Fruit fly (Drosophila melanogaster) whole organism, embryonic: ENCODE measurements around the gene Cyp303a1.
A peak's percentile ranks its signal among the peaks of the same experiment; 100 is the strongest.

Source experiments
- Bgb ChIP-seq: fragments of 200-800 bp; sonication (Bioruptor generic); IDR thresholded peaks from 2 replicates; pipeline ENCODE4 v1.3.6; 2022; ENCODE audit warnings: missing biosample characterization, missing genetic modification characterization; ENCODE audit not compliant: partially characterized antibody
- CG10209 ChIP-seq: fragments of 200-800 bp; sonication (Bioruptor generic); optimal IDR thresholded peaks from 3 replicates; lab custom pipeline; 2017; ENCODE audit warnings: missing biosample characterization, mild to moderate bottlenecking, missing genetic modification characterization, missing genetic modification reagents
- CG10431 ChIP-seq: fragments of 200-800 bp; sonication (Bioruptor generic); optimal IDR thresholded peaks from 3 replicates; lab custom pipeline; 2018; ENCODE audit warnings: missing biosample characterization, mild to moderate bottlenecking, missing genetic modification characterization
- CG11398 ChIP-seq: fragments of 200-800 bp; sonication (Bioruptor generic); optimal IDR thresholded peaks from 2 replicates; lab custom pipeline; 2016; ENCODE audit warnings: missing biosample characterization, missing genetic modification characterization
- CG11560 ChIP-seq: fragments of 200-800 bp; sonication (Bioruptor generic); IDR thresholded peaks from 3 replicates; pipeline ENCODE4 v1.3.6; 2022; ENCODE audit warnings: missing biosample characterization, missing genetic modification characterization
- CG12299 ChIP-seq: fragments of 200-800 bp; sonication (Bioruptor generic); optimal IDR thresholded peaks from 2 replicates; lab custom pipeline; 2018; ENCODE audit warnings: missing biosample characterization, mild to moderate bottlenecking, missing genetic modification characterization
- CG1233 ChIP-seq: fragments of 200-800 bp; sonication (Bioruptor generic); optimal IDR thresholded peaks from 4 replicates; lab custom pipeline; 2018; ENCODE audit warnings: missing biosample characterization, mild to moderate bottlenecking, missing genetic modification characterization
- CG13296 ChIP-seq: fragments of 200-800 bp; sonication (Bioruptor generic); optimal IDR thresholded peaks from 3 replicates; lab custom pipeline; 2018; ENCODE audit warnings: missing biosample characterization, mild to moderate bottlenecking, missing genetic modification characterization
- CG14860 ChIP-seq: fragments of 200-800 bp; sonication (Bioruptor generic); IDR thresholded peaks from 3 replicates; pipeline ENCODE4 v1.3.6; 2022; ENCODE audit warnings: missing biosample characterization, missing genetic modification characterization; ENCODE audit not compliant: partially characterized antibody
- CG15011 ChIP-seq: fragments of 200-800 bp; sonication (Bioruptor generic); optimal IDR thresholded peaks from 3 replicates; lab custom pipeline; 2018; ENCODE audit warnings: missing biosample characterization, mild to moderate bottlenecking, missing genetic modification characterization
- CG17186 ChIP-seq: fragments of 200-800 bp; sonication (Bioruptor generic); optimal IDR thresholded peaks from 3 replicates; lab custom pipeline; 2017; ENCODE audit warnings: missing biosample characterization, missing genetic modification reagents, missing genetic modification characterization
- CG1832 ChIP-seq: fragments of 200-800 bp; sonication (Bioruptor generic); optimal IDR thresholded peaks from 2 replicates; lab custom pipeline; 2017; ENCODE audit warnings: missing biosample characterization, mild to moderate bottlenecking, missing genetic modification characterization, inconsistent platforms
- CG2129 ChIP-seq: fragments of 200-800 bp; sonication (Bioruptor generic); IDR thresholded peaks from 2 replicates; pipeline ENCODE4 v1.3.6; 2022; ENCODE audit warnings: missing biosample characterization, missing genetic modification characterization; ENCODE audit not compliant: partially characterized antibody
- CG31388 ChIP-seq: fragments of 200-800 bp; sonication (Bioruptor generic); optimal IDR thresholded peaks from 2 replicates; lab custom pipeline; 2016; ENCODE audit warnings: missing biosample characterization, missing genetic modification characterization
- CG4360 ChIP-seq: fragments of 200-800 bp; sonication (Bioruptor generic); IDR thresholded peaks from 2 replicates; pipeline ENCODE4 v1.3.6; 2022; ENCODE audit warnings: missing biosample characterization, missing genetic modification characterization
- CG4854 ChIP-seq: fragments of 200-800 bp; sonication (Bioruptor generic); optimal IDR thresholded peaks from 2 replicates; lab custom pipeline; 2016; ENCODE audit warnings: missing biosample characterization, missing genetic modification characterization, inconsistent platforms
- CG7745 ChIP-seq: fragments of 200-800 bp; sonication (Bioruptor generic); optimal IDR thresholded peaks from 2 replicates; lab custom pipeline; 2018; ENCODE audit warnings: missing biosample characterization, mild to moderate bottlenecking, missing genetic modification characterization, moderate library complexity
- CG8089 ChIP-seq: fragments of 200-800 bp; sonication (Bioruptor generic); optimal IDR thresholded peaks from 3 replicates; lab custom pipeline; 2016; ENCODE audit warnings: missing biosample characterization, missing genetic modification characterization
- CG9609 ChIP-seq: fragments of 200-800 bp; sonication (Bioruptor generic); optimal IDR thresholded peaks from 3 replicates; lab custom pipeline; 2016; ENCODE audit warnings: missing biosample characterization, missing genetic modification characterization
- CrebB ChIP-seq: fragments of 200-800 bp; sonication (Bioruptor generic); optimal IDR thresholded peaks from 3 replicates; lab custom pipeline; 2018; ENCODE audit warnings: missing biosample characterization, mild to moderate bottlenecking, missing genetic modification characterization
- Dp ChIP-seq: fragments of 200-800 bp; sonication (Bioruptor generic); optimal IDR thresholded peaks from 2 replicates; lab custom pipeline; 2018; ENCODE audit warnings: missing biosample characterization, mild to moderate bottlenecking, missing genetic modification characterization, moderate library complexity
- ERR ChIP-seq: fragments of 200-800 bp; sonication (Bioruptor generic); optimal IDR thresholded peaks from 2 replicates; lab custom pipeline; 2016; ENCODE audit warnings: missing biosample characterization, missing genetic modification characterization
- Six4 ChIP-seq: fragments of 200-800 bp; sonication (Bioruptor generic); optimal IDR thresholded peaks from 2 replicates; lab custom pipeline; 2016; ENCODE audit warnings: missing biosample characterization, missing genetic modification characterization
- az2 ChIP-seq: fragments of 200-800 bp; sonication (Bioruptor generic); optimal IDR thresholded peaks from 3 replicates; lab custom pipeline; 2016; ENCODE audit warnings: missing biosample characterization, missing genetic modification characterization
- btn ChIP-seq: fragments of 200-800 bp; sonication (Bioruptor generic); optimal IDR thresholded peaks from 2 replicates; lab custom pipeline; 2016; ENCODE audit warnings: missing biosample characterization, missing genetic modification characterization
- cad ChIP-seq: fragments of >200 bp; optimal IDR thresholded peaks from 2 replicates; lab custom pipeline; 2017; ENCODE audit warnings: missing biosample characterization, missing genetic modification characterization
- chif ChIP-seq, 2 experiments: fragments of 200-800 bp; sonication (Bioruptor generic); optimal IDR thresholded peaks; 3 replicates each; lab custom pipeline; 2016; ENCODE audit warnings: missing biosample characterization in 2 of 2, missing genetic modification characterization in 2 of 2
- crol ChIP-seq: fragments of 200-800 bp; sonication (Bioruptor generic); IDR thresholded peaks from 2 replicates; pipeline ENCODE4 v1.3.6; 2022; ENCODE audit warnings: missing biosample characterization, missing genetic modification characterization
- danr ChIP-seq: fragments of 200-800 bp; sonication (Bioruptor generic); IDR thresholded peaks from 2 replicates; pipeline ENCODE4 v1.3.6; 2022; ENCODE audit warnings: missing biosample characterization, missing genetic modification characterization
- dimm ChIP-seq: fragments of 200-800 bp; sonication (Bioruptor generic); IDR thresholded peaks from 2 replicates; pipeline ENCODE4 v1.3.6; 2022; ENCODE audit warnings: missing biosample characterization, missing genetic modification characterization
- gce ChIP-seq: fragments of 200-800 bp; sonication (Bioruptor generic); IDR thresholded peaks from 3 replicates; pipeline ENCODE4 v1.3.6; 2022; ENCODE audit warnings: missing biosample characterization, missing genetic modification characterization
- gsb-n ChIP-seq: fragments of 200-800 bp; sonication (Bioruptor generic); optimal IDR thresholded peaks from 3 replicates; lab custom pipeline; 2018; ENCODE audit warnings: missing biosample characterization, mild to moderate bottlenecking, missing genetic modification characterization
- ham ChIP-seq: fragments of 200-800 bp; sonication (Bioruptor generic); IDR thresholded peaks from 2 replicates; pipeline ENCODE4 v1.3.6; 2022; ENCODE audit warnings: missing biosample characterization, missing genetic modification characterization
- hb ChIP-seq: fragments of 200-800 bp; sonication (Bioruptor generic); IDR thresholded peaks from 3 replicates; pipeline ENCODE4 v1.3.6; 2022; ENCODE audit warnings: missing biosample characterization, missing genetic modification characterization; ENCODE audit not compliant: partially characterized antibody
- inv ChIP-seq: fragments of 200-800 bp; sonication (Bioruptor generic); IDR thresholded peaks from 2 replicates; pipeline ENCODE4 v1.3.6; 2022; ENCODE audit warnings: missing biosample characterization, missing genetic modification characterization; ENCODE audit not compliant: partially characterized antibody
- jing ChIP-seq: fragments of 200-800 bp; sonication (Bioruptor generic); optimal IDR thresholded peaks from 2 replicates; lab custom pipeline; 2018; ENCODE audit warnings: missing biosample characterization, mild to moderate bottlenecking, missing genetic modification characterization
- lov ChIP-seq, 2 experiments: fragments of 200-800 bp in 1 of 2; fragments of >200 bp in 1 of 2; sonication (Bioruptor generic) in 1 of 2; IDR thresholded peaks in 1 of 2; optimal IDR thresholded peaks in 1 of 2; 2 replicates in 1 of 2; 3 replicates in 1 of 2; pipeline versions ENCODE4 v1.3.6 to Lab custom; 2017 to 2022; ENCODE audit warnings: missing biosample characterization in 1 of 2, missing genetic modification characterization in 1 of 2
- maf-S ChIP-seq: fragments of 200-800 bp; sonication (Bioruptor generic); optimal IDR thresholded peaks from 2 replicates; lab custom pipeline; 2016; ENCODE audit warnings: missing biosample characterization, missing genetic modification characterization
- nmo ChIP-seq: fragments of 200-800 bp; sonication (Bioruptor generic); optimal IDR thresholded peaks from 2 replicates; lab custom pipeline; 2018; ENCODE audit warnings: missing biosample characterization, mild to moderate bottlenecking, missing genetic modification characterization, moderate library complexity
- ro ChIP-seq: fragments of 200-800 bp; sonication (Bioruptor generic); IDR thresholded peaks from 2 replicates; pipeline ENCODE4 v1.3.6; 2022; ENCODE audit warnings: missing biosample characterization, missing genetic modification characterization
- sim ChIP-seq: fragments of 200-800 bp; sonication (Bioruptor generic); IDR thresholded peaks from 2 replicates; pipeline ENCODE4 v1.3.6; 2022; ENCODE audit warnings: missing biosample characterization, missing genetic modification characterization
- sr ChIP-seq: fragments of 200-800 bp; sonication (Bioruptor generic); IDR thresholded peaks from 3 replicates; pipeline ENCODE4 v1.3.6; 2022; ENCODE audit warnings: missing biosample characterization, missing genetic modification characterization
- tio ChIP-seq: fragments of 200-800 bp; sonication (Bioruptor generic); optimal IDR thresholded peaks from 2 replicates; lab custom pipeline; 2017; ENCODE audit warnings: missing biosample characterization, missing genetic modification characterization, inconsistent platforms
- tup ChIP-seq: fragments of 200-800 bp; sonication (Bioruptor generic); optimal IDR thresholded peaks from 2 replicates; lab custom pipeline; 2016; ENCODE audit warnings: missing biosample characterization, mild to moderate bottlenecking, missing genetic modification characterization, moderate library complexity
- unpg ChIP-seq: fragments of 200-800 bp; sonication (Bioruptor generic); optimal IDR thresholded peaks from 3 replicates; lab custom pipeline; 2018; ENCODE audit warnings: missing biosample characterization, mild to moderate bottlenecking, missing genetic modification characterization, moderate library complexity
- usp ChIP-seq: fragments of >200 bp; optimal IDR thresholded peaks from 2 replicates; lab custom pipeline; 2017; ENCODE audit warnings: missing biosample characterization, missing genetic modification characterization
- wdn ChIP-seq: fragments of 200-800 bp; sonication (Bioruptor generic); IDR thresholded peaks from 2 replicates; pipeline ENCODE4 v1.3.6; 2022; ENCODE audit warnings: missing biosample characterization, missing genetic modification characterization
- zen2 ChIP-seq: fragments of 200-800 bp; sonication (Bioruptor generic); IDR thresholded peaks from 3 replicates; pipeline ENCODE4 v1.3.6; 2022; ENCODE audit warnings: missing biosample characterization, missing genetic modification characterization; ENCODE audit not compliant: partially characterized antibody

Cyp303a1 gene

dm6 chr2L:16299466-16300311, 5.7 kb downstream of the Cyp303a1 start, which contains the start of the genes heix and CG17328 (continued):
- TF ChIP-seq crol (GFP tag; lab: Robert Waterston, UW) (peak; percentile 93), CG2129 (GFP tag; lab: Robert Waterston, UW) (no peak), lov (optimal IDR thresholded peaks at IDR 0.05; lab: Kevin White, UChicago) (no peak), lov (GFP tag; IDR thresholded peaks at IDR 0.05; lab: Robert Waterston, UW) (no peak), az2 (GFP tag; lab: Kevin White, UChicago) (peak; percentile 78), CG10209 (GFP tag; lab: Kevin White, UChicago) (no peak), chif (GFP tag; optimal IDR thresholded peaks at IDR 0.05; lab: Kevin White, UChicago) (peak; percentile 5 to 64), gce (GFP tag; lab: Robert Waterston, UW) (no peak), wdn (GFP tag; lab: Robert Waterston, UW) (0 out of 2 replicates have a peak, but pooled peaks have one; percentile 73), ro (GFP tag; lab: Robert Waterston, UW) (no peak), ERR (GFP tag; lab: Kevin White, UChicago) (no peak), unpg (peak; percentile 68), CG1233 (GFP tag; lab: Kevin White, UChicago) (peak; percentile 69), CrebB (tag; lab: Kevin White, UChicago) (peak; percentile 23), cad (no peak), CG9609 (GFP tag; lab: Kevin White, UChicago) (peak; percentile 53), tio (peak; percentile 80), sr (GFP tag; lab: Robert Waterston, UW) (no peak), dimm (no peak), CG4854 (GFP tag; lab: Kevin White, UChicago) (peak; percentile 1), Dp (GFP tag; lab: Kevin White, UChicago) (peak; percentile 21), tup (peak; percentile 18), CG15011 (GFP tag; lab: Kevin White, UChicago) (no peak), maf-S (GFP tag; lab: Kevin White, UChicago) (peak; percentile 55), CG11398 (GFP tag; lab: Kevin White, UChicago) (no peak), zen2 (GFP tag; lab: Robert Waterston, UW) (no peak), Bgb (GFP tag; lab: Robert Waterston, UW) (no peak; the same call in 1 of the 2 replicates), CG10431 (no peak), CG17186 (peak; percentile 61), CG1832 (GFP tag; lab: Kevin White, UChicago) (peak; percentile 57), CG12299 (peak; percentile 54), gsb-n (tag; lab: Kevin White, UChicago) (peak; percentile 50), sim (no peak), ham (GFP tag; lab: Robert Waterston, UW) (no peak; the same call in 1 of the 2 replicates), inv (GFP tag; lab: Robert Waterston, UW) (no peak), CG8089 (GFP tag; lab: Kevin White, UChicago) (no peak), CG31388 (peak; percentile 6), CG14860 (GFP tag; lab: Robert Waterston, UW) (no peak), CG13296 (GFP tag; lab: Kevin White, UChicago) (peak; percentile 73), CG4360 (GFP tag; lab: Robert Waterston, UW) (no peak), CG11560 (tag; lab: Robert Waterston, UW) (no peak; the same call in 2 of the 3 replicates), danr (0 out of 2 replicates have a peak, but pooled peaks have one; percentile 18), btn (GFP tag; lab: Kevin White, UChicago) (no peak), usp (no peak), jing (GFP tag; lab: Kevin White, UChicago) (no peak), nmo (GFP tag; lab: Kevin White, UChicago) (peak; percentile 81), hb (GFP tag; lab: Robert Waterston, UW) (no peak), Six4 (GFP tag; lab: Kevin White, UChicago) (peak; percentile 59), CG7745 (tag; lab: Kevin White, UChicago) (no peak)
